Fruit fly (Drosophila melanogaster) whole organism, embryonic: ENCODE results near the gene CG32772.
A peak's percentile ranks its signal among the peaks of the same experiment; 100 is the strongest.

Source experiments
- Abd-B ChIP-seq: fragments of 200-800 bp; sonication (Bioruptor generic); optimal IDR thresholded peaks from 2 replicates; lab custom pipeline; 2018; ENCODE audit warnings: missing biosample characterization, mild to moderate bottlenecking, missing genetic modification characterization, moderate library complexity
- CG12219 ChIP-seq: fragments of 200-800 bp; sonication (Bioruptor generic); optimal IDR thresholded peaks from 3 replicates; lab custom pipeline; 2018; ENCODE audit warnings: missing biosample characterization, mild to moderate bottlenecking, missing genetic modification characterization
- CG13123 ChIP-seq: fragments of 200-800 bp; sonication (Bioruptor generic); optimal IDR thresholded peaks from 2 replicates; lab custom pipeline; 2016; ENCODE audit warnings: missing biosample characterization, missing genetic modification characterization
- CG13424 ChIP-seq: fragments of 200-800 bp; sonication (Bioruptor generic); optimal IDR thresholded peaks from 2 replicates; lab custom pipeline; 2019; ENCODE audit warnings: missing biosample characterization, mild to moderate bottlenecking, missing genetic modification characterization, moderate library complexity
- CG13624 ChIP-seq: fragments of 200-800 bp; sonication (Bioruptor generic); optimal IDR thresholded peaks from 2 replicates; lab custom pipeline; 2016; ENCODE audit warnings: missing biosample characterization, missing genetic modification characterization
- CG17361 ChIP-seq: fragments of 200-800 bp; sonication (Bioruptor generic); IDR thresholded peaks from 3 replicates; pipeline ENCODE4 v1.3.6; 2022; ENCODE audit warnings: missing biosample characterization, missing genetic modification characterization
- CG17568 ChIP-seq: fragments of 200-800 bp; sonication (Bioruptor generic); optimal IDR thresholded peaks from 2 replicates; lab custom pipeline; 2018; ENCODE audit warnings: missing biosample characterization, mild to moderate bottlenecking, missing genetic modification characterization, moderate library complexity
- CG17612 ChIP-seq: fragments of 200-800 bp; sonication (Bioruptor generic); IDR thresholded peaks from 2 replicates; pipeline ENCODE4 v1.3.6; 2022; ENCODE audit warnings: missing biosample characterization, missing genetic modification characterization
- CG17912 ChIP-seq: fragments of 200-800 bp; sonication (Bioruptor generic); optimal IDR thresholded peaks from 2 replicates; lab custom pipeline; 2018; ENCODE audit warnings: missing biosample characterization, mild to moderate bottlenecking, missing genetic modification characterization
- CG33213 ChIP-seq: fragments of 200-800 bp; sonication (Bioruptor generic); optimal IDR thresholded peaks from 3 replicates; lab custom pipeline; 2016; ENCODE audit warnings: missing biosample characterization, missing genetic modification characterization
- CG33557 ChIP-seq: fragments of 200-800 bp; sonication (Bioruptor generic); optimal IDR thresholded peaks from 2 replicates; lab custom pipeline; 2019; ENCODE audit warnings: missing biosample characterization, mild to moderate bottlenecking, missing genetic modification characterization, moderate library complexity
- CG3407 ChIP-seq: fragments of 200-800 bp; sonication (Bioruptor generic); optimal IDR thresholded peaks from 2 replicates; lab custom pipeline; 2018; ENCODE audit warnings: missing biosample characterization, mild to moderate bottlenecking, missing genetic modification characterization
- CG42726 ChIP-seq: fragments of 200-800 bp; sonication (Bioruptor generic); IDR thresholded peaks from 2 replicates; pipeline ENCODE4 v1.3.6; 2022; ENCODE audit warnings: missing biosample characterization, missing genetic modification characterization; ENCODE audit not compliant: partially characterized antibody
- CG7987 ChIP-seq: fragments of 200-800 bp; sonication (Bioruptor generic); optimal IDR thresholded peaks from 2 replicates; lab custom pipeline; 2018; ENCODE audit warnings: missing biosample characterization, mild to moderate bottlenecking, missing genetic modification characterization, moderate library complexity
- CG9215 ChIP-seq: fragments of 200-800 bp; sonication (Bioruptor generic); IDR thresholded peaks from 2 replicates; pipeline ENCODE4 v1.3.6; 2022; ENCODE audit warnings: missing biosample characterization, missing genetic modification characterization
- CG9437 ChIP-seq: fragments of 200-800 bp; sonication (Bioruptor generic); optimal IDR thresholded peaks from 2 replicates; lab custom pipeline; 2018; ENCODE audit warnings: missing biosample characterization, mild to moderate bottlenecking, missing genetic modification characterization
- CG9932 ChIP-seq: fragments of 200-800 bp; sonication (Bioruptor generic); IDR thresholded peaks from 2 replicates; pipeline ENCODE4 v1.3.6; 2022; ENCODE audit warnings: missing biosample characterization, missing genetic modification characterization
- CoRest ChIP-seq: fragments of 200-800 bp; sonication (Bioruptor generic); optimal IDR thresholded peaks from 3 replicates; lab custom pipeline; 2018; ENCODE audit warnings: missing biosample characterization, mild to moderate bottlenecking, missing genetic modification characterization, moderate library complexity
- D19A ChIP-seq: fragments of 200-800 bp; optimal IDR thresholded peaks from 3 replicates; lab custom pipeline; 2019; ENCODE audit warnings: missing biosample characterization, mild to moderate bottlenecking, missing genetic modification characterization, moderate library complexity
- ERR ChIP-seq: fragments of 200-800 bp; sonication (Bioruptor generic); optimal IDR thresholded peaks from 2 replicates; lab custom pipeline; 2016; ENCODE audit warnings: missing biosample characterization, missing genetic modification characterization
- Eip74EF ChIP-seq, 2 experiments: fragments of 200-800 bp in 1 of 2; fragments of >200 bp in 1 of 2; sonication (Bioruptor generic) in 1 of 2; optimal IDR thresholded peaks; 2 replicates each; lab custom pipeline; 2017 to 2019; ENCODE audit warnings: missing biosample characterization in 2 of 2, missing genetic modification characterization in 2 of 2, mild to moderate bottlenecking in 1 of 2, moderate library complexity in 1 of 2
- Ets65A ChIP-seq: fragments of 200-800 bp; sonication (Bioruptor generic); peaks from one replicate; lab custom pipeline; 2016; ENCODE audit warnings: missing biosample characterization, missing genetic modification characterization
- Hand ChIP-seq: fragments of 200-800 bp; sonication (Bioruptor generic); optimal IDR thresholded peaks from 2 replicates; lab custom pipeline; 2017; ENCODE audit warnings: mild to moderate bottlenecking, missing biosample characterization, missing genetic modification reagents, missing genetic modification characterization
- Mad ChIP-seq: fragments of 200-800 bp; sonication (Bioruptor generic); optimal IDR thresholded peaks from 2 replicates; lab custom pipeline; 2016; ENCODE audit warnings: missing biosample characterization, missing genetic modification characterization
- Neu2 ChIP-seq: fragments of 200-800 bp; sonication (Bioruptor generic); optimal IDR thresholded peaks from 3 replicates; lab custom pipeline; 2016; ENCODE audit warnings: missing biosample characterization, missing genetic modification characterization, borderline replicate concordance
- Oaz ChIP-seq: fragments of 200-800 bp; sonication (Bioruptor generic); IDR thresholded peaks from 2 replicates; pipeline ENCODE4 v1.3.6; 2022; ENCODE audit warnings: missing biosample characterization, missing genetic modification characterization
- Rx ChIP-seq: fragments of 200-800 bp; sonication (Bioruptor generic); IDR thresholded peaks from 2 replicates; pipeline ENCODE4 v1.3.6; 2022; ENCODE audit warnings: missing biosample characterization, missing genetic modification characterization
- Trl ChIP-seq, 3 experiments: fragments of >200 bp in 2 of 3; fragments of 200-800 bp in 1 of 3; sonication (Bioruptor generic) in 1 of 3; optimal IDR thresholded peaks; 2 replicates in 1 of 3; 3 replicates in 2 of 3; lab custom pipeline; 2016 to 2017; ENCODE audit warnings: missing biosample characterization in 1 of 3, missing genetic modification characterization in 1 of 3
- ab ChIP-seq: fragments of 200-800 bp; sonication (Bioruptor generic); optimal IDR thresholded peaks from 2 replicates; lab custom pipeline; 2016; ENCODE audit warnings: missing biosample characterization, missing genetic modification characterization
- bbx ChIP-seq: fragments of 200-800 bp; sonication (Bioruptor generic); IDR thresholded peaks from 2 replicates; pipeline ENCODE4 v1.3.6; 2022; ENCODE audit warnings: missing biosample characterization, missing genetic modification characterization; ENCODE audit not compliant: partially characterized antibody
- cg ChIP-seq: fragments of 200-800 bp; sonication (Bioruptor generic); optimal IDR thresholded peaks from 3 replicates; lab custom pipeline; 2019; ENCODE audit warnings: missing biosample characterization, mild to moderate bottlenecking, missing genetic modification characterization, moderate library complexity
- dan ChIP-seq: fragments of 200-800 bp; sonication (Bioruptor generic); IDR thresholded peaks from 2 replicates; pipeline ENCODE4 v1.3.6; 2022; ENCODE audit warnings: missing biosample characterization, missing genetic modification characterization
- exex ChIP-seq: fragments of 200-800 bp; sonication (Bioruptor generic); optimal IDR thresholded peaks from 4 replicates; lab custom pipeline; 2018; ENCODE audit warnings: missing biosample characterization, mild to moderate bottlenecking, missing genetic modification characterization, moderate library complexity
- fd102C ChIP-seq: fragments of 200-800 bp; sonication (Bioruptor generic); optimal IDR thresholded peaks from 2 replicates; lab custom pipeline; 2018; ENCODE audit warnings: missing biosample characterization, mild to moderate bottlenecking, missing genetic modification characterization, moderate library complexity
- grn ChIP-seq: fragments of 200-800 bp; sonication (Bioruptor generic); optimal IDR thresholded peaks from 3 replicates; lab custom pipeline; 2017; ENCODE audit warnings: missing biosample characterization, missing genetic modification characterization
- kay ChIP-seq: fragments of 200-800 bp; sonication (Bioruptor generic); optimal IDR thresholded peaks from 2 replicates; lab custom pipeline; 2016; ENCODE audit warnings: missing biosample characterization, missing genetic modification characterization
- lmd ChIP-seq: fragments of 200-800 bp; sonication (Bioruptor generic); IDR thresholded peaks from 2 replicates; pipeline ENCODE4 v1.3.6; 2022; ENCODE audit warnings: missing biosample characterization, missing genetic modification characterization
- luna ChIP-seq: fragments of 200-800 bp; sonication (Bioruptor generic); optimal IDR thresholded peaks from 2 replicates; lab custom pipeline; 2016; ENCODE audit warnings: missing biosample characterization, missing genetic modification characterization
- odd ChIP-seq: fragments of 200-800 bp; sonication (Bioruptor generic); optimal IDR thresholded peaks from 2 replicates; lab custom pipeline; 2017; ENCODE audit warnings: missing biosample characterization, mild to moderate bottlenecking, missing genetic modification characterization
- peb ChIP-seq: fragments of 200-800 bp; sonication (Bioruptor generic); IDR thresholded peaks from 2 replicates; pipeline ENCODE4 v1.3.6; 2022; ENCODE audit warnings: missing biosample characterization, missing genetic modification characterization
- sens-2 ChIP-seq: fragments of 200-800 bp; sonication (Bioruptor generic); IDR thresholded peaks from 2 replicates; pipeline ENCODE4 v1.3.6; 2022; ENCODE audit warnings: missing biosample characterization, missing genetic modification characterization
- so ChIP-seq: fragments of 200-800 bp; sonication (Bioruptor generic); IDR thresholded peaks from 3 replicates; pipeline ENCODE4 v1.3.6; 2022; ENCODE audit warnings: missing biosample characterization, missing genetic modification characterization
- stc ChIP-seq: fragments of 200-800 bp; sonication (Bioruptor generic); IDR thresholded peaks from 2 replicates; pipeline ENCODE4 v1.3.6; 2022; ENCODE audit warnings: missing biosample characterization, missing genetic modification characterization
- tgo ChIP-seq: fragments of 200-800 bp; sonication (Bioruptor generic); IDR thresholded peaks from 3 replicates; pipeline ENCODE4 v1.3.6; 2022; ENCODE audit warnings: missing biosample characterization, missing genetic modification characterization
- ttk ChIP-seq: fragments of 200-800 bp; sonication (Bioruptor generic); IDR thresholded peaks from 2 replicates; pipeline ENCODE4 v2.1.2; 2022; ENCODE audit warnings: missing biosample characterization, missing genetic modification characterization
- unpg ChIP-seq: fragments of 200-800 bp; sonication (Bioruptor generic); optimal IDR thresholded peaks from 3 replicates; lab custom pipeline; 2018; ENCODE audit warnings: missing biosample characterization, mild to moderate bottlenecking, missing genetic modification characterization, moderate library complexity
- usp ChIP-seq: fragments of >200 bp; optimal IDR thresholded peaks from 2 replicates; lab custom pipeline; 2017; ENCODE audit warnings: missing biosample characterization, missing genetic modification characterization
- zen ChIP-seq: fragments of 200-800 bp; sonication (Bioruptor generic); optimal IDR thresholded peaks from 3 replicates; lab custom pipeline; 2018; ENCODE audit warnings: missing biosample characterization, mild to moderate bottlenecking, missing genetic modification characterization, moderate library complexity

Gene CG32772

dm6 chrX:4919040-4919881 lies 10.4 kb downstream of the CG32772 start (continued):
- TF ChIP-seq Rx (peak; percentile 83), ERR (GFP tag; lab: Kevin White, UChicago) (peak; percentile 86), tgo (GFP tag; lab: Robert Waterston, UW) (peak; percentile 87), Trl (optimal IDR thresholded peaks at IDR 0.05; lab: Kevin White, UChicago) (no peak), Trl (GFP tag; optimal IDR thresholded peaks at IDR 0.05; lab: Kevin White, UChicago) (peak; percentile 86), dan (peak; percentile 48), CG3407 (GFP tag; lab: Kevin White, UChicago) (peak; percentile 27), odd (peak; percentile 49), CG33213 (peak; percentile 65), CG17912 (GFP tag; lab: Kevin White, UChicago) (no peak), Hand (GFP tag; lab: Kevin White, UChicago) (peak; percentile 2), exex (tag; lab: Kevin White, UChicago) (peak; percentile 38), zen (tag; lab: Kevin White, UChicago) (peak; percentile 51), CG17612 (GFP tag; lab: Robert Waterston, UW) (peak; percentile 71), ab (GFP tag; lab: Kevin White, UChicago) (peak; percentile 89), CG12219 (GFP tag; lab: Kevin White, UChicago) (peak; percentile 84), CG9437 (GFP tag; lab: Kevin White, UChicago) (peak; percentile 71), Eip74EF (GFP tag; optimal IDR thresholded peaks at IDR 0.05; lab: Kevin White, UChicago) (peak in 1 of 2 experiments; percentile 44), D19A (tag; lab: Kevin White, UChicago) (peak; percentile 52), so (GFP tag; lab: Robert Waterston, UW) (peak; percentile 81), unpg (GFP tag; lab: Kevin White, UChicago) (peak; percentile 87), kay (GFP tag; lab: Kevin White, UChicago) (peak; percentile 65), sens-2 (GFP tag; lab: Robert Waterston, UW) (peak; percentile 67; the same call in 1 of the 2 replicates), Abd-B (GFP tag; lab: Kevin White, UChicago) (peak; percentile 80), lmd (GFP tag; lab: Robert Waterston, UW) (peak; percentile 95), ttk (GFP tag; lab: Robert Waterston, UW) (peak; percentile 89), Mad (GFP tag; lab: Kevin White, UChicago) (peak; percentile 73), Ets65A (GFP tag; lab: Kevin White, UChicago) (peak; percentile 98), cg (GFP tag; lab: Kevin White, UChicago) (no peak), stc (GFP tag; lab: Robert Waterston, UW) (peak; percentile 79), CG17568 (GFP tag; lab: Kevin White, UChicago) (no peak), peb (GFP tag; lab: Robert Waterston, UW) (peak; percentile 59; the same call in 1 of the 2 replicates), Neu2 (GFP tag; lab: Kevin White, UChicago) (no peak), bbx (GFP tag; lab: Robert Waterston, UW) (no peak), luna (peak; percentile 49), CG42726 (GFP tag; lab: Robert Waterston, UW) (no peak), CG13123 (peak; percentile 52), CG17361 (peak; percentile 73), CG13624 (GFP tag; lab: Kevin White, UChicago) (peak; percentile 76), CG9932 (GFP tag; lab: Robert Waterston, UW) (peak; percentile 66), CG33557 (GFP tag; lab: Kevin White, UChicago) (no peak), CG7987 (GFP tag; lab: Kevin White, UChicago) (peak; percentile 63), grn (no peak), Oaz (GFP tag; lab: Robert Waterston, UW) (peak; percentile 79), fd102C (GFP tag; lab: Kevin White, UChicago) (no peak), CG9215 (GFP tag; lab: Robert Waterston, UW) (peak; percentile 82), CoRest (tag; lab: Kevin White, UChicago) (peak; percentile 78), CG13424 (tag; lab: Kevin White, UChicago) (peak; percentile 79), usp (no peak)
